Fruit fly (Drosophila melanogaster): Measurements from ENCODE around the gene CG31955.

Gene CG31955

dm6 chr2L:3703260-3703659 is 9.6 kb downstream of the CG31955 start, which contains the start of gene CG2816 (continued):
- TF ChIP-seq CG6791 (GFP tag; IDR thresholded peaks at IDR 0.05; ENCODE audit: partially characterized antibody) (no peak), nerfin-2 (GFP tag; IDR thresholded peaks at IDR 0.05; ENCODE audit: partially characterized antibody) (no peak), CG1647 (GFP tag; optimal IDR thresholded peaks at IDR 0.05) (no peak), esg (GFP tag; conservative IDR thresholded peaks at IDR 0.05) (peak; percentile 67), ash1 (GFP tag; optimal IDR thresholded peaks at IDR 0.05) (no peak), Mes4 (GFP tag; optimal IDR thresholded peaks at IDR 0.05) (no peak), CrebB (tag; optimal IDR thresholded peaks at IDR 0.05) (peak; percentile 70), wdn (GFP tag; IDR thresholded peaks at IDR 0.05) (peak; percentile 81; the same call in 1 of the 2 replicates), tgo (GFP tag; IDR thresholded peaks at IDR 0.05) (peak; percentile 78), CG15269 (tag; optimal IDR thresholded peaks at IDR 0.05) (peak; percentile 79), CG9215 (GFP tag; IDR thresholded peaks at IDR 0.05) (no peak), Bgb (GFP tag; IDR thresholded peaks at IDR 0.05; ENCODE audit: partially characterized antibody) (no peak), CTCF (GFP tag; optimal IDR thresholded peaks at IDR 0.05) (no peak), Mad (GFP tag; optimal IDR thresholded peaks at IDR 0.05) (peak; percentile 11), shn (GFP tag; optimal IDR thresholded peaks at IDR 0.05) (peak; percentile 67), CG10267 (tag; optimal IDR thresholded peaks at IDR 0.05) (peak; percentile 19), lov (optimal IDR thresholded peaks at IDR 0.05) (no peak), lov (GFP tag; IDR thresholded peaks at IDR 0.05) (no peak; the same call in 2 of the 3 replicates), sob (GFP tag; IDR thresholded peaks at IDR 0.05) (peak; percentile 93), abd-A (tag; optimal IDR thresholded peaks at IDR 0.05) (no peak), Bdp1 (GFP tag; optimal IDR thresholded peaks at IDR 0.05) (no peak), Hmr (GFP tag; optimal IDR thresholded peaks at IDR 0.05) (peak; percentile 80), CG4404 (GFP tag; IDR thresholded peaks at IDR 0.05) (no peak), CG13624 (GFP tag; optimal IDR thresholded peaks at IDR 0.05) (no peak), gro (GFP tag; optimal IDR thresholded peaks at IDR 0.05) (peak; percentile 96), fd96Cb (tag; optimal IDR thresholded peaks at IDR 0.05) (peak; percentile 6), en (GFP tag; optimal IDR thresholded peaks at IDR 0.05) (peak; percentile 7), Lpt (GFP tag; optimal IDR thresholded peaks at IDR 0.05) (no peak), HLH54F (GFP tag; optimal IDR thresholded peaks at IDR 0.05) (peak; percentile 72), peb (GFP tag; IDR thresholded peaks at IDR 0.05) (no peak), CG10431 (GFP tag; optimal IDR thresholded peaks at IDR 0.05) (no peak), NfI (GFP tag; optimal IDR thresholded peaks at IDR 0.05) (peak; percentile 78), emc (GFP tag; optimal IDR thresholded peaks at IDR 0.05) (no peak), B-H1 (GFP tag; IDR thresholded peaks at IDR 0.05) (no peak), CG10274 (GFP tag; optimal IDR thresholded peaks at IDR 0.05) (peak; percentile 88), jing (GFP tag; optimal IDR thresholded peaks at IDR 0.05) (no peak), tup (GFP tag; optimal IDR thresholded peaks at IDR 0.05) (no peak), CG13775 (GFP tag; optimal IDR thresholded peaks at IDR 0.05) (peak; percentile 26), sr (GFP tag; IDR thresholded peaks at IDR 0.05) (no peak), exex (tag; optimal IDR thresholded peaks at IDR 0.05) (no peak), bsh (GFP tag; optimal IDR thresholded peaks at IDR 0.05) (no peak), CG8765 (GFP tag; IDR thresholded peaks at IDR 0.05) (no peak), CG10147 (GFP tag; optimal IDR thresholded peaks at IDR 0.05) (no peak), ato (GFP tag; IDR thresholded peaks at IDR 0.05; ENCODE audit: partially characterized antibody) (no peak), unpg (GFP tag; optimal IDR thresholded peaks at IDR 0.05) (peak; percentile 55), sens-2 (GFP tag; IDR thresholded peaks at IDR 0.05) (no peak), ro (GFP tag; IDR thresholded peaks at IDR 0.05) (no peak), CG3847 (GFP tag; IDR thresholded peaks at IDR 0.05) (peak; percentile 89), CG11085 (GFP tag; IDR thresholded peaks at IDR 0.05) (0 out of 2 replicates have a peak, but pooled peaks have one; percentile 23), ind (GFP tag; optimal IDR thresholded peaks at IDR 0.05) (peak; percentile 59), Nf-YA (GFP tag; IDR thresholded peaks at IDR 0.05) (no peak), kah (GFP tag; optimal IDR thresholded peaks at IDR 0.05) (no peak), lmd (GFP tag; IDR thresholded peaks at IDR 0.05) (peak; percentile 92)

Measured in whole organism, embryonic.